Fruit fly (Drosophila melanogaster) whole organism, wandering third instar larva: ENCODE measurements around the gene Eig71Ea.

Source experiments
- Abd-B ChIP-seq: fragments of >200 bp; optimal IDR thresholded peaks from 2 replicates; lab custom pipeline; 2017; ENCODE audit warnings: missing biosample characterization, missing genetic modification characterization
- CG32264 ChIP-seq: fragments of 200-800 bp; sonication (Bioruptor generic); optimal IDR thresholded peaks from 2 replicates; lab custom pipeline; 2016; ENCODE audit warnings: missing biosample characterization, missing genetic modification characterization
- CG9705 ChIP-seq: fragments of 200-800 bp; sonication (Bioruptor generic); optimal IDR thresholded peaks from 2 replicates; lab custom pipeline; 2018; ENCODE audit warnings: missing biosample characterization, mild to moderate bottlenecking, missing genetic modification characterization
- CrebA ChIP-seq: fragments of 200-800 bp; sonication (Bioruptor generic); optimal IDR thresholded peaks from 2 replicates; lab custom pipeline; 2016; ENCODE audit warnings: missing biosample characterization, mild to moderate bottlenecking, missing genetic modification characterization, borderline replicate concordance
- Dfd ChIP-seq: fragments of >200 bp; optimal IDR thresholded peaks from 2 replicates; lab custom pipeline; 2017; ENCODE audit warnings: missing biosample characterization, missing genetic modification characterization
- Dif ChIP-seq: fragments of 200-275, 200-300 bp; sonication (Bioruptor generic); optimal IDR thresholded peaks from 2 replicates; lab custom pipeline; 2018; ENCODE audit warnings: missing biosample characterization, missing genetic modification characterization; ENCODE audit not compliant: partially characterized antibody
- GATAd ChIP-seq: sonication (Bioruptor generic); optimal IDR thresholded peaks from 2 replicates; lab custom pipeline; 2016; ENCODE audit warnings: missing biosample characterization, missing genetic modification characterization
- HLH106 ChIP-seq: fragments of 200-800 bp; optimal IDR thresholded peaks from 3 replicates; lab custom pipeline; 2019; ENCODE audit warnings: missing biosample characterization, mild to moderate bottlenecking, missing genetic modification characterization, moderate library complexity
- Hnf4 ChIP-seq: fragments of 200-800 bp; sonication (Bioruptor generic); optimal IDR thresholded peaks from 2 replicates; lab custom pipeline; 2016; ENCODE audit warnings: missing biosample characterization, mild to moderate bottlenecking, missing genetic modification characterization
- Hr78 ChIP-seq: fragments of >200 bp; optimal IDR thresholded peaks from 2 replicates; lab custom pipeline; 2017; ENCODE audit warnings: missing biosample characterization, missing genetic modification characterization
- Hr83 ChIP-seq: fragments of 200-300 bp; sonication (Bioruptor generic); optimal IDR thresholded peaks from 2 replicates; lab custom pipeline; 2016; ENCODE audit warnings: missing biosample characterization, mild to moderate bottlenecking, missing genetic modification characterization, moderate library complexity; ENCODE audit not compliant: poor library complexity, severe bottlenecking
- Jra ChIP-seq: sonication (Bioruptor generic); optimal IDR thresholded peaks from 2 replicates; lab custom pipeline; 2016; ENCODE audit warnings: missing biosample characterization, missing genetic modification characterization
- Mio ChIP-seq: sonication (Bioruptor generic); optimal IDR thresholded peaks from 2 replicates; lab custom pipeline; 2016; ENCODE audit warnings: missing biosample characterization, missing genetic modification characterization
- Myc ChIP-seq: fragments of >200 bp; optimal IDR thresholded peaks from 2 replicates; lab custom pipeline; 2017
- N ChIP-seq: fragments of >200 bp; optimal IDR thresholded peaks from 2 replicates; lab custom pipeline; 2018; ENCODE audit warnings: missing biosample characterization, missing external identifiers, missing genetic modification characterization
- OdsH ChIP-seq: fragments of 200-800 bp; sonication (Bioruptor generic); optimal IDR thresholded peaks from 2 replicates; lab custom pipeline; 2016; ENCODE audit warnings: missing biosample characterization, mild to moderate bottlenecking, missing genetic modification characterization
- Rel ChIP-seq, 2 experiments: fragments of 200-800 bp; sonication (Bioruptor generic) in 1 of 2; optimal IDR thresholded peaks; 2 replicates in 1 of 2; 3 replicates in 1 of 2; lab custom pipeline; 2016 to 2019; ENCODE audit warnings: mild to moderate bottlenecking in 2 of 2, missing biosample characterization in 2 of 2, missing genetic modification characterization in 2 of 2, moderate library complexity in 1 of 2
- Sp1 ChIP-seq: fragments of 200-800 bp; sonication (Bioruptor generic); optimal IDR thresholded peaks from 3 replicates; lab custom pipeline; 2019; ENCODE audit warnings: missing biosample characterization, mild to moderate bottlenecking, missing genetic modification characterization, moderate library complexity
- Vsx2 ChIP-seq: fragments of 200-300, 225-300 bp; sonication (Bioruptor generic); optimal IDR thresholded peaks from 2 replicates; lab custom pipeline; 2018; ENCODE audit warnings: missing biosample characterization, missing genetic modification characterization; ENCODE audit not compliant: partially characterized antibody
- br ChIP-seq: fragments of 200-800 bp; sonication (Bioruptor generic); optimal IDR thresholded peaks from 2 replicates; lab custom pipeline; 2016; ENCODE audit warnings: missing biosample characterization, missing genetic modification characterization
- brk ChIP-seq: fragments of 200-800 bp; sonication (Bioruptor generic); optimal IDR thresholded peaks from 2 replicates; lab custom pipeline; 2016; ENCODE audit warnings: missing biosample characterization, mild to moderate bottlenecking, missing genetic modification characterization
- dl ChIP-seq, 2 experiments: fragments of 175-275, 200-275 bp in 1 of 2; fragments of 200-275 bp in 1 of 2; sonication (Bioruptor generic); optimal IDR thresholded peaks; lab custom pipeline; 2018; ENCODE audit warnings: mild to moderate bottlenecking in 2 of 2, missing biosample characterization in 2 of 2, missing genetic modification characterization in 2 of 2, moderate library complexity in 2 of 2; ENCODE audit not compliant: partially characterized antibody in 2 of 2, insufficient read depth in 1 of 2
- dmrt93B ChIP-seq: fragments of 200-800 bp; sonication (Bioruptor generic); optimal IDR thresholded peaks from 2 replicates; lab custom pipeline; 2018; ENCODE audit warnings: missing biosample characterization, mild to moderate bottlenecking, missing genetic modification characterization
- dsf ChIP-seq: sonication (Bioruptor generic); optimal IDR thresholded peaks from 2 replicates; lab custom pipeline; 2016; ENCODE audit warnings: missing biosample characterization, missing genetic modification characterization, borderline replicate concordance
- ey ChIP-seq: fragments of 200-800 bp; sonication (Bioruptor generic); optimal IDR thresholded peaks from 2 replicates; lab custom pipeline; 2016; ENCODE audit warnings: missing biosample characterization, missing genetic modification characterization
- foxo ChIP-seq, 2 experiments: fragments of 200-800 bp; sonication (Bioruptor generic); optimal IDR thresholded peaks; 2 replicates in 1 of 2; 3 replicates in 1 of 2; lab custom pipeline; 2016 to 2017; ENCODE audit warnings: missing biosample characterization in 2 of 2, missing genetic modification characterization in 2 of 2
- fru ChIP-seq: fragments of 200-800 bp; sonication (Bioruptor generic); optimal IDR thresholded peaks from 3 replicates; lab custom pipeline; 2016; ENCODE audit warnings: missing biosample characterization, mild to moderate bottlenecking, missing genetic modification characterization
- h ChIP-seq: fragments of 200-800 bp; sonication (Bioruptor generic); optimal IDR thresholded peaks from 3 replicates; lab custom pipeline; 2016; ENCODE audit warnings: missing biosample characterization, mild to moderate bottlenecking, missing genetic modification characterization
- jim ChIP-seq: fragments of 175-275, 200-325 bp; sonication (Bioruptor generic); optimal IDR thresholded peaks from 2 replicates; lab custom pipeline; 2016; ENCODE audit warnings: missing biosample characterization, mild to moderate bottlenecking, missing genetic modification characterization
- lola ChIP-seq: fragments of >200 bp; optimal IDR thresholded peaks from 2 replicates; lab custom pipeline; 2017; ENCODE audit warnings: missing biosample characterization, missing genetic modification characterization
- pan ChIP-seq: fragments of >200 bp; optimal IDR thresholded peaks from 2 replicates; lab custom pipeline; 2017
- psq ChIP-seq: fragments of 200-800 bp; sonication (Bioruptor generic); optimal IDR thresholded peaks from 3 replicates; lab custom pipeline; 2017; ENCODE audit warnings: missing biosample characterization, mild to moderate bottlenecking, missing genetic modification characterization, moderate library complexity
- rgr ChIP-seq: fragments of 200-800 bp; sonication (Bioruptor generic); optimal IDR thresholded peaks from 3 replicates; lab custom pipeline; 2016; ENCODE audit warnings: missing biosample characterization, mild to moderate bottlenecking, missing genetic modification characterization
- sage ChIP-seq: fragments of 200-800 bp; sonication (Bioruptor generic); optimal IDR thresholded peaks from 2 replicates; lab custom pipeline; 2016; ENCODE audit warnings: missing biosample characterization, mild to moderate bottlenecking, missing genetic modification characterization
- sv ChIP-seq: fragments of 200-800 bp; sonication (Bioruptor generic); optimal IDR thresholded peaks from 3 replicates; lab custom pipeline; 2016; ENCODE audit warnings: missing biosample characterization, missing genetic modification characterization
- tai ChIP-seq: sonication (Bioruptor generic); optimal IDR thresholded peaks from 2 replicates; lab custom pipeline; 2016; ENCODE audit warnings: missing biosample characterization, missing genetic modification characterization
- usp ChIP-seq: fragments of >200 bp; optimal IDR thresholded peaks from 2 replicates; lab custom pipeline; 2017; ENCODE audit warnings: missing biosample characterization, missing genetic modification characterization
- woc ChIP-seq: sonication (Bioruptor generic); optimal IDR thresholded peaks from 2 replicates; lab custom pipeline; 2016; ENCODE audit warnings: missing biosample characterization, mild to moderate bottlenecking, missing genetic modification characterization

Eig71Ea gene

DNA sequence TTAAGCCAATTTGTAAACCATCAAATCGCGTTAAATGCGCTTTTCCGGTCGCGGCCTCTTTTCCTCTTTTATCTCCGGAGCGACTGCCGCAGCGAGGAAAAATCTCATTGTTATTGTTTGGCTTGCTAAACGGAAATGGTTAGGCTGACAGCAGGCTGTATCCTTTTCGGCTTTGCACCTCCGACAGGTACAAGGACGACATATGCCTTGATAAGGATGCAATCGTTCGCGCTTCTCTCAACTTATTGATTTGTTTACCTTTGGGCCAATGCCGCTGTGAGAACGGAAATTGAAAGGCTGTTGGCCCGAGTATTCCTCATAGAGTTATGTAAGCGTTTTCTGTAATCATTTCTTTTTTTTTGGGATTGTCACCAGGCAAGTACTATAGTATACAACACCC lies 10.9 kb downstream of the Eig71Ea start:
- no peak for TF ChIP-seq CG32264 (GFP tag; lab: Kevin White, UChicago)
- TF ChIP-seq rgr (GFP tag; lab: Kevin White, UChicago), result no peak
- TF ChIP-seq dmrt93B (GFP tag; lab: Kevin White, UChicago), result no peak
- TF ChIP-seq h (GFP tag; lab: Kevin White, UChicago), result no peak
- no peak for TF ChIP-seq dl (GFP tag; optimal IDR thresholded peaks at IDR 0.05; lab: Kevin White, UChicago; ENCODE audit: insufficient read depth in 1 of 2, partially characterized antibody in 2 of 2)
- no peak for TF ChIP-seq lola (GFP tag; lab: Kevin White, UChicago)

DNA sequence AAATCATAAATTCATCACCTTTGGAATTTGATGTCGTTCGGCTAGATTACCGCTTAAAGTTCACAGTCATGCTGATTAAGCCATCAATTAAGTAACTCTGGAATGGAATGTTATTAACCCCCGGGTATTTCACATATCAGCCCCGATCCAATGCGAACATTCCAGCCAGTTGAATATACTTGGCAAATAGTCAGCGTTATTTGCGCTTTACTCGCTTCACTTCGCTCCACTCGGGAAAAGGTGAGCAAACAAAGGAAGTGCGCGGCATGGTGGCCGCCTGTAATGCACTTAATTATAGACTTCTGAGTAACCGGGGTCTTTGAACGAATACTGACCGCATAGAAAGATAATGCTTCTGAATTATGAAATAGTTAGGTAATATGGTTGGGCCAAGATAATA lies 11.8 kb downstream of the Eig71Ea start:
- peak; percentile 47 for TF ChIP-seq fru
- TF ChIP-seq pan (lab: Kevin White, UChicago), result no peak
- TF ChIP-seq brk (GFP tag; lab: Kevin White, UChicago), result peak; percentile 22
- TF ChIP-seq Hr78, result no peak
- TF ChIP-seq Rel (GFP tag; optimal IDR thresholded peaks at IDR 0.05; lab: Kevin White, UChicago), result no peak
- peak; percentile 42 for TF ChIP-seq Rel (tag; optimal IDR thresholded peaks at IDR 0.05; lab: Kevin White, UChicago)
- TF ChIP-seq sage (GFP tag; lab: Kevin White, UChicago), result no peak
- no peak for TF ChIP-seq N (GFP tag; lab: Kevin White, UChicago)
- TF ChIP-seq sv (GFP tag; lab: Kevin White, UChicago), result no peak
- TF ChIP-seq Hnf4 (GFP tag; lab: Kevin White, UChicago), result peak; percentile 49
- no peak for TF ChIP-seq Dif (GFP tag; lab: Kevin White, UChicago)
- TF ChIP-seq HLH106 (tag; lab: Kevin White, UChicago), result no peak
- TF ChIP-seq Jra, result peak; percentile 11
- no peak for TF ChIP-seq dl (GFP tag; optimal IDR thresholded peaks at IDR 0.05; lab: Kevin White, UChicago; ENCODE audit: insufficient read depth in 1 of 2, partially characterized antibody in 2 of 2)
- no peak for TF ChIP-seq psq (GFP tag; lab: Kevin White, UChicago)
- no peak for TF ChIP-seq dsf (GFP tag; lab: Kevin White, UChicago)
- TF ChIP-seq OdsH (GFP tag; lab: Kevin White, UChicago), result peak; percentile 48
- TF ChIP-seq foxo (GFP tag; optimal IDR thresholded peaks at IDR 0.05; lab: Kevin White, UChicago), result peak in 1 of 2 experiments; percentile 21
- TF ChIP-seq usp (GFP tag; lab: Kevin White, UChicago), result no peak
- no peak for TF ChIP-seq Vsx2 (GFP tag; lab: Kevin White, UChicago)
- TF ChIP-seq CrebA (GFP tag; lab: Kevin White, UChicago), result no peak
- peak; percentile 65 for TF ChIP-seq rgr (GFP tag; lab: Kevin White, UChicago)
- no peak for TF ChIP-seq woc
- TF ChIP-seq br (GFP tag; lab: Kevin White, UChicago), result peak; percentile 39
- peak; percentile 92 for TF ChIP-seq Hr83 (GFP tag; lab: Kevin White, UChicago)
- no peak for TF ChIP-seq Abd-B (GFP tag; lab: Kevin White, UChicago)
- no peak for TF ChIP-seq Sp1 (GFP tag; lab: Kevin White, UChicago)
- TF ChIP-seq ey (GFP tag; lab: Kevin White, UChicago), result no peak
- TF ChIP-seq jim, result peak; percentile 11
- no peak for TF ChIP-seq Dfd (GFP tag; lab: Kevin White, UChicago)
- no peak for TF ChIP-seq CG9705 (GFP tag; lab: Kevin White, UChicago)
- TF ChIP-seq dmrt93B (GFP tag; lab: Kevin White, UChicago), result no peak
- TF ChIP-seq GATAd (GFP tag; lab: Kevin White, UChicago), result no peak
- no peak for TF ChIP-seq CG32264 (GFP tag; lab: Kevin White, UChicago)
- TF ChIP-seq h (GFP tag; lab: Kevin White, UChicago), result peak; percentile 76
- TF ChIP-seq lola (GFP tag; lab: Kevin White, UChicago), result no peak
- no peak for TF ChIP-seq Mio (GFP tag; lab: Kevin White, UChicago)
- no peak for TF ChIP-seq Myc (lab: Kevin White, UChicago)
- TF ChIP-seq tai (GFP tag; lab: Kevin White, UChicago), result peak; percentile 35
